Worm (Caenorhabditis elegans) whole organism, L4/young adult: ENCODE results near the gene catp-8.

ENCODE experiments used
- W03F9.2 ChIP-seq: fragments of 150-350 bp; optimal IDR thresholded peaks from 2 replicates; lab custom pipeline; 2014; ENCODE audit warnings: missing biosample characterization, missing genetic modification characterization
- him-1 ChIP-seq: sonication (generic microtip); optimal IDR thresholded peaks from 2 replicates; lab custom pipeline; 2016; ENCODE audit warnings: missing genotype, missing genetic modification reagents, missing genetic modification characterization, missing compliant biosample characterization

- no peak for TF ChIP-seq W03F9.2 (tag; lab: Kevin White, UChicago)
- no peak for TF ChIP-seq him-1 (tag; lab: Kevin White, UChicago)
Observed at ce11 chrIV:11520960-11521359, 41.9 kb upstream of the catp-8 start, which contains the start of the genes M04B2.4 and gfl-1.
